Fruit fly (Drosophila melanogaster): ENCODE data around the gene t-Grip91.

The t-Grip91 gene

DNA sequence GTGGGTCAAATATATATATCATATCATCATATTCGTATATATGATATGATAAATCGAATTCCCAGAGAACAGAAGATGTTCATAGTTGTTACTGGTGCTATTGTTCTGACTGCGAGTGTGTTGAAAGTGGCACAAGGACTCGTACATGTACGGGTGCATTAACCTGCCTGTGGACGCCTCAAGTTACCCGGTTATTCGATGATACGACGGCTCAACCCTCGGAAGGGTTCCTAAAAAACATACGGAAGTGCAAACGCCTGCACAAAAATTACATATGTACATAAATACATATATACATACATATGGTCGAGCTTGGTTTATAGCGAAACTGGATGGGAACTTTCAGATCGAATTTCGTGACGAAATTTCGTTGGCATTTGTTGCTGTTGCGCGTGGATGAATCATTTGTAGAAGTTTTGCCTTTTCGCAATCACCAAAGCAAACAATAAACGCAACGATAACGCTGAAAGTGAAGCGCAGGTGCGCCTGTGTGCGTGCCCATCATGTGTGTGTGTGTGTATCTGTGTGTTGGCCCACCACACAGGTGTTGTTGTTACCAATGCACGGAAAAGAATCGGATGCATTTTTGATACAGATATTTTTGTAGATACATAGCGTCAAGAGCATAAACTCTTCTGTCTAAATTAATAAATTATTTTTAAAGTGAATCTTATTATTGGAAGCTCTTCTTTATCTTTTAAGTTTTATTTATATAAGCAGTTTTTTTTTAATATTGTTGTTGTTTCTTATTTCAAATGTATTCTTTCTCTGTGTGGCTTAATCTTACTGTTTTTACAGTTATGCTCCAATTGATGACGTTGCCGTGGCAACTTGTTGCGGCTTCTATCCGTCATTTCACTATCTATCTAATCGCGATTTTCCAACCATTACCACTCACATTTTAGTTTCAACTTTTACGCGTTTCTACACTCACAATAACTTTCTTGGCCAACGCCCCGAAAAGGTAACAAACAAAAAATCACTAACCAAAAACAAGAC lies 22.2 kb upstream of the t-Grip91 start (continued):
- TF ChIP-seq CG5245 (GFP tag; optimal IDR thresholded peaks at IDR 0.05), result peak; percentile 58
- peak; percentile 34 for TF ChIP-seq Mad (GFP tag; optimal IDR thresholded peaks at IDR 0.05)
- TF ChIP-seq CG2120 (GFP tag; optimal IDR thresholded peaks at IDR 0.05), result peak; percentile 50
- TF ChIP-seq ttk (GFP tag; IDR thresholded peaks at IDR 0.05), result peak; percentile 85
- peak; percentile 1 for TF ChIP-seq CG7271 (tag; optimal IDR thresholded peaks at IDR 0.05)
- TF ChIP-seq crol (GFP tag; IDR thresholded peaks at IDR 0.05), result no peak
- TF ChIP-seq slbo (GFP tag; IDR thresholded peaks at IDR 0.05), result peak; percentile 62
- peak; percentile 87 for TF ChIP-seq CG11504 (tag; optimal IDR thresholded peaks at IDR 0.05)
- TF ChIP-seq CG2875 (GFP tag; optimal IDR thresholded peaks at IDR 0.05), result peak; percentile 66
- TF ChIP-seq Lim3 (GFP tag; IDR thresholded peaks at IDR 0.05), result 0 out of 2 replicates have a peak, but pooled peaks have one; percentile 42
- peak; percentile 87 for TF ChIP-seq Ptx1 (GFP tag; IDR thresholded peaks at IDR 0.05)
- peak; percentile 35 for TF ChIP-seq CG10654 (GFP tag; optimal IDR thresholded peaks at IDR 0.05)
- TF ChIP-seq nerfin-1 (tag; optimal IDR thresholded peaks at IDR 0.05), result peak; percentile 58
- peak; percentile 24 for TF ChIP-seq MTF-1 (GFP tag; optimal IDR thresholded peaks at IDR 0.05; ENCODE audit: borderline replicate concordance)
- no peak for TF ChIP-seq pho (GFP tag; optimal IDR thresholded peaks at IDR 0.05)
- no peak for TF ChIP-seq dan (GFP tag; IDR thresholded peaks at IDR 0.05)
- peak; percentile 86 for TF ChIP-seq CG32767 (GFP tag; IDR thresholded peaks at IDR 0.05)
- TF ChIP-seq CG3847 (GFP tag; IDR thresholded peaks at IDR 0.05), result peak; percentile 57
- peak; percentile 3 for TF ChIP-seq CG4617 (GFP tag; optimal IDR thresholded peaks at IDR 0.05; ENCODE audit: borderline replicate concordance)
- peak; percentile 21 for TF ChIP-seq CHES-1-like (GFP tag; optimal IDR thresholded peaks at IDR 0.05)
- no peak for TF ChIP-seq CG11398 (GFP tag; optimal IDR thresholded peaks at IDR 0.05)
- peak; percentile 81 for TF ChIP-seq kni (GFP tag; optimal IDR thresholded peaks at IDR 0.05)
- TF ChIP-seq lab (GFP tag; optimal IDR thresholded peaks at IDR 0.05), result peak; percentile 68
- TF ChIP-seq vfl (GFP tag; optimal IDR thresholded peaks at IDR 0.05), result peak; percentile 1
- peak; percentile 17 for TF ChIP-seq Fer2 (tag; optimal IDR thresholded peaks at IDR 0.05)
- TF ChIP-seq CG8359 (GFP tag; optimal IDR thresholded peaks at IDR 0.05; ENCODE audit: borderline replicate concordance), result peak; percentile 21
- TF ChIP-seq Fer1 (GFP tag; optimal IDR thresholded peaks at IDR 0.05), result peak; percentile 58
- peak; percentile 75 for TF ChIP-seq CG10209 (GFP tag; optimal IDR thresholded peaks at IDR 0.05)
- peak; percentile 37 for TF ChIP-seq kay (GFP tag; optimal IDR thresholded peaks at IDR 0.05)
- no peak for TF ChIP-seq pzg (GFP tag; optimal IDR thresholded peaks at IDR 0.05)
- TF ChIP-seq CG18599 (GFP tag; optimal IDR thresholded peaks at IDR 0.05), result peak; percentile 71
- TF ChIP-seq dmrt11E (tag; optimal IDR thresholded peaks at IDR 0.05), result peak; percentile 80
- peak; percentile 62 for TF ChIP-seq croc (GFP tag; conservative IDR thresholded peaks at IDR 0.05)
- peak; percentile 76 for TF ChIP-seq trem (tag; optimal IDR thresholded peaks at IDR 0.05)
- TF ChIP-seq CG32772 (GFP tag; IDR thresholded peaks at IDR 0.05), result peak; percentile 80
- TF ChIP-seq crc (GFP tag; optimal IDR thresholded peaks at IDR 0.05), result no peak
- TF ChIP-seq ewg (GFP tag; optimal IDR thresholded peaks at IDR 0.05), result peak; percentile 34
- no peak for TF ChIP-seq Tbp (GFP tag; optimal IDR thresholded peaks at IDR 0.05)
- peak; percentile 44; the same call in 1 of the 2 replicates for TF ChIP-seq CG43689 (GFP tag; IDR thresholded peaks at IDR 0.05)
- TF ChIP-seq CG8924 (tag; optimal IDR thresholded peaks at IDR 0.05), result peak; percentile 85
- peak; percentile 64; the same call in 1 of the 2 replicates for TF ChIP-seq Rfx (GFP tag; IDR thresholded peaks at IDR 0.05)
- no peak for TF ChIP-seq nau (GFP tag; optimal IDR thresholded peaks at IDR 0.05)
- TF ChIP-seq Doc2 (GFP tag; IDR thresholded peaks at IDR 0.05), result no peak
- peak; percentile 30 to 61 for TF ChIP-seq chif (GFP tag; optimal IDR thresholded peaks at IDR 0.05)
- peak; percentile 32; the same call in 1 of the 2 replicates for TF ChIP-seq sim (GFP tag; IDR thresholded peaks at IDR 0.05)
- peak; percentile 64 for TF ChIP-seq CG1602 (GFP tag; optimal IDR thresholded peaks at IDR 0.05)
- TF ChIP-seq al (GFP tag; IDR thresholded peaks at IDR 0.05), result peak; percentile 39; the same call in 1 of the 2 replicates
- peak; percentile 35 for TF ChIP-seq Spps (tag; optimal IDR thresholded peaks at IDR 0.05)
